Worm (Caenorhabditis elegans) whole organism, L2 larva: Measurements from ENCODE around the gene puf-8.
A peak's percentile ranks its signal among the peaks of the same experiment; 100 is the strongest.

Experiments
- F13H6.1 ChIP-seq: sonication (generic microtip); optimal IDR thresholded peaks from 2 replicates; lab custom pipeline; 2016; ENCODE audit warnings: missing genetic modification characterization, missing compliant biosample characterization
- R02D3.7 ChIP-seq: fragments of 150-350 bp; optimal IDR thresholded peaks from 2 replicates; lab custom pipeline; 2014; ENCODE audit warnings: missing biosample characterization, missing genetic modification characterization
- Y55F3AM.14 ChIP-seq: fragments of 200-800 bp; sonication (Bioruptor generic); optimal IDR thresholded peaks from 2 replicates; lab custom pipeline; 2018; ENCODE audit warnings: mild to moderate bottlenecking, missing genetic modification characterization, missing compliant biosample characterization
- alr-1 ChIP-seq: fragments of 150-350 bp; optimal IDR thresholded peaks from 2 replicates; lab custom pipeline; 2014; ENCODE audit warnings: missing biosample characterization, missing genetic modification characterization
- blmp-1 ChIP-seq: sonication (generic microtip); optimal IDR thresholded peaks from 2 replicates; lab custom pipeline; 2017; ENCODE audit warnings: missing genetic modification characterization, mild to moderate bottlenecking, missing compliant biosample characterization, antibody characterized with exemption, moderate library complexity; ENCODE audit not compliant: insufficient read depth
- ceh-16 ChIP-seq: fragments of 150-350 bp; optimal IDR thresholded peaks from 2 replicates; lab custom pipeline; 2014; ENCODE audit warnings: missing biosample characterization, missing genetic modification characterization
- crh-2 ChIP-seq: sonication (generic microtip); optimal IDR thresholded peaks from 2 replicates; lab custom pipeline; 2017; ENCODE audit warnings: missing biosample characterization, missing genetic modification characterization
- dmd-4 ChIP-seq: sonication (generic microtip); optimal IDR thresholded peaks from 2 replicates; lab custom pipeline; 2017; ENCODE audit warnings: missing biosample characterization, missing genetic modification characterization
- egl-27 ChIP-seq: sonication (generic microtip); optimal IDR thresholded peaks from 3 replicates; lab custom pipeline; 2017; ENCODE audit warnings: missing biosample characterization, missing genetic modification reagents, missing genetic modification characterization
- elt-1 ChIP-seq: fragments of 150-350 bp; optimal IDR thresholded peaks from 2 replicates; lab custom pipeline; 2014; ENCODE audit warnings: missing biosample characterization, missing genetic modification characterization
- elt-3 ChIP-seq: sonication (generic microtip); optimal IDR thresholded peaks from 2 replicates; lab custom pipeline; 2017; ENCODE audit warnings: missing biosample characterization, missing genetic modification characterization
- fos-1 ChIP-seq: fragments of 150-350 bp; optimal IDR thresholded peaks from 2 replicates; lab custom pipeline; 2014; ENCODE audit warnings: missing biosample characterization, missing genetic modification characterization
- lin-13 ChIP-seq: fragments of 150-350 bp; optimal IDR thresholded peaks from 2 replicates; lab custom pipeline; 2014; ENCODE audit warnings: missing biosample characterization, missing genetic modification reagents, missing genetic modification characterization
- lin-39 ChIP-seq: fragments of 150-350 bp; optimal IDR thresholded peaks from 2 replicates; lab custom pipeline; 2014; ENCODE audit warnings: missing biosample characterization, missing genetic modification reagents, missing genetic modification characterization
- lsy-2 ChIP-seq, 2 experiments: fragments of 150-350 bp in 1 of 2; sonication (generic microtip) in 1 of 2; optimal IDR thresholded peaks; 2 replicates each; lab custom pipeline; 2014 to 2017; ENCODE audit warnings: missing biosample characterization in 2 of 2, missing genetic modification characterization in 2 of 2
- mab-5 ChIP-seq: fragments of 150-350 bp; optimal IDR thresholded peaks from 2 replicates; lab custom pipeline; 2014; ENCODE audit warnings: missing biosample characterization, missing genetic modification characterization
- mbf-1 ChIP-seq: sonication (generic microtip); optimal IDR thresholded peaks from 2 replicates; lab custom pipeline; 2017; ENCODE audit warnings: missing biosample characterization, missing genetic modification characterization
- mdl-1 ChIP-seq, 2 experiments: fragments of 150-350 bp in 1 of 2; sonication (generic microtip) in 1 of 2; optimal IDR thresholded peaks; 2 replicates each; lab custom pipeline; 2017; ENCODE audit warnings: missing biosample characterization in 2 of 2, missing genetic modification characterization in 2 of 2
- nhr-129 ChIP-seq: fragments of 150-350 bp; optimal IDR thresholded peaks from 2 replicates; lab custom pipeline; 2014; ENCODE audit warnings: missing biosample characterization, missing genetic modification characterization
- nhr-21 ChIP-seq: fragments of 150-350 bp; optimal IDR thresholded peaks from 2 replicates; lab custom pipeline; 2014; ENCODE audit warnings: missing biosample characterization, missing genetic modification characterization
- nhr-6 ChIP-seq: fragments of 150-350 bp; optimal IDR thresholded peaks from 2 replicates; lab custom pipeline; 2014; ENCODE audit warnings: missing biosample characterization, missing genetic modification characterization
- nhr-77 ChIP-seq: fragments of 150-350 bp; optimal IDR thresholded peaks from 2 replicates; lab custom pipeline; 2014; ENCODE audit warnings: missing biosample characterization, missing genetic modification characterization
- peb-1 ChIP-seq: fragments of 150-350 bp; optimal IDR thresholded peaks from 2 replicates; lab custom pipeline; 2014; ENCODE audit warnings: missing biosample characterization, missing genetic modification characterization
- sem-4 ChIP-seq: fragments of 150-350 bp; optimal IDR thresholded peaks from 2 replicates; lab custom pipeline; 2014; ENCODE audit warnings: missing biosample characterization, missing genetic modification reagents, missing genetic modification characterization
- sma-3 ChIP-seq: sonication (generic microtip); optimal IDR thresholded peaks from 2 replicates; lab custom pipeline; 2016; ENCODE audit warnings: missing genetic modification reagents, missing genetic modification characterization, missing compliant biosample characterization
- sma-9 ChIP-seq, 2 experiments: fragments of 150-350 bp in 1 of 2; sonication (generic microtip) in 1 of 2; optimal IDR thresholded peaks; 2 replicates each; lab custom pipeline; 2014 to 2016; ENCODE audit warnings: missing genetic modification characterization in 2 of 2, mild to moderate bottlenecking in 1 of 2, missing biosample characterization in 1 of 2, missing compliant biosample characterization in 1 of 2, missing genetic modification reagents in 1 of 2, moderate library complexity in 1 of 2
- snpc-4 ChIP-seq: fragments of 150-350 bp; optimal IDR thresholded peaks from 2 replicates; lab custom pipeline; 2014; ENCODE audit warnings: missing biosample characterization, missing genetic modification characterization
- unc-39 ChIP-seq: fragments of 150-350 bp; optimal IDR thresholded peaks from 2 replicates; lab custom pipeline; 2014; ENCODE audit warnings: missing biosample characterization, missing genetic modification characterization
- unc-55 ChIP-seq: fragments of 150-350 bp; sonication (generic microtip); optimal IDR thresholded peaks from 3 replicates; lab custom pipeline; 2014; ENCODE audit warnings: missing biosample characterization, missing genetic modification reagents, missing genetic modification characterization
- unc-62 ChIP-seq: fragments of 150-350 bp; optimal IDR thresholded peaks from 2 replicates; lab custom pipeline; 2014; ENCODE audit warnings: missing biosample characterization, missing genetic modification reagents, missing genetic modification characterization
- zag-1 ChIP-seq: fragments of 150-350 bp; optimal IDR thresholded peaks from 2 replicates; lab custom pipeline; 2014; ENCODE audit warnings: missing biosample characterization, missing genetic modification characterization
- ztf-1 ChIP-seq: fragments of 200-800 bp; sonication (Bioruptor generic); conservative IDR thresholded peaks from 2 replicates; pipeline ENCODE4 v1.3.6; 2022; ENCODE audit warnings: missing genetic modification characterization, missing compliant biosample characterization
- ztf-11 ChIP-seq: sonication (generic microtip); optimal IDR thresholded peaks from 2 replicates; lab custom pipeline; 2017; ENCODE audit warnings: missing biosample characterization, missing genetic modification characterization

Gene puf-8

ce11 chrII:7287709-7288108 is 10.3 kb downstream of the puf-8 start:
- TF ChIP-seq nhr-21 (tag; lab: Kevin White, UChicago) (peak; percentile 88), unc-62 (GFP tag; lab: Kevin White, UChicago) (peak; percentile 41), nhr-129 (peak; percentile 3), lin-13 (GFP tag; lab: Kevin White, UChicago) (no peak), nhr-6 (tag; lab: Kevin White, UChicago) (no peak), blmp-1 (tag; lab: Kevin White, UChicago) (peak; percentile 69), crh-2 (tag; lab: Kevin White, UChicago) (peak; percentile 8), elt-1 (tag; lab: Kevin White, UChicago) (no peak), F13H6.1 (tag; lab: Kevin White, UChicago) (no peak), ztf-1 (GFP tag; lab: Robert Waterston, UW) (no peak), lin-39 (no peak), dmd-4 (tag; lab: Kevin White, UChicago) (no peak), unc-55 (GFP tag; lab: Kevin White, UChicago) (no peak), sma-3 (GFP tag; lab: Kevin White, UChicago) (peak; percentile 70), mdl-1 (tag; optimal IDR thresholded peaks at IDR 0.05; lab: Kevin White, UChicago) (peak in 1 of 2 experiments; percentile 73), elt-3 (tag; lab: Kevin White, UChicago) (no peak), sma-9 (GFP tag; optimal IDR thresholded peaks at IDR 0.05; lab: Kevin White, UChicago) (peak; percentile 29), sma-9 (tag; optimal IDR thresholded peaks at IDR 0.05; lab: Kevin White, UChicago) (no peak), mab-5 (tag; lab: Kevin White, UChicago) (peak; percentile 69), zag-1 (tag; lab: Kevin White, UChicago) (no peak), mbf-1 (tag; lab: Kevin White, UChicago) (no peak), alr-1 (tag; lab: Kevin White, UChicago) (no peak), lsy-2 (tag; optimal IDR thresholded peaks at IDR 0.05; lab: Kevin White, UChicago) (no peak), egl-27 (peak; percentile 22), nhr-77 (tag; lab: Kevin White, UChicago) (no peak), snpc-4 (tag; lab: Kevin White, UChicago) (no peak), Y55F3AM.14 (GFP tag; lab: Kevin White, UChicago) (no peak), fos-1 (tag; lab: Kevin White, UChicago) (peak; percentile 64), ceh-16 (tag; lab: Kevin White, UChicago) (no peak)

ce11 chrII:7287140-7287539 is 10.9 kb downstream of the puf-8 start:
- TF ChIP-seq sma-9 (GFP tag; optimal IDR thresholded peaks at IDR 0.05; lab: Kevin White, UChicago) (peak; percentile 3), sma-9 (tag; optimal IDR thresholded peaks at IDR 0.05; lab: Kevin White, UChicago) (no peak), sem-4 (tag; lab: Kevin White, UChicago) (no peak), fos-1 (tag; lab: Kevin White, UChicago) (peak; percentile 61), blmp-1 (tag; lab: Kevin White, UChicago) (no peak), peb-1 (tag; lab: Kevin White, UChicago) (no peak), crh-2 (tag; lab: Kevin White, UChicago) (peak; percentile 14), nhr-77 (tag; lab: Kevin White, UChicago) (no peak)

ce11 chrII:7283063-7283462 is 15.0 kb downstream of the puf-8 start:
- TF ChIP-seq R02D3.7 (tag; lab: Kevin White, UChicago) = no peak
- peak; percentile 4 for TF ChIP-seq sma-9 (GFP tag; optimal IDR thresholded peaks at IDR 0.05; lab: Kevin White, UChicago)
- no peak for TF ChIP-seq sma-9 (tag; optimal IDR thresholded peaks at IDR 0.05; lab: Kevin White, UChicago)

- no peak for TF ChIP-seq ztf-11 (tag; lab: Kevin White, UChicago)
- no peak for TF ChIP-seq R02D3.7 (tag; lab: Kevin White, UChicago)
- no peak for TF ChIP-seq F13H6.1 (tag; lab: Kevin White, UChicago)
- peak; percentile 23 for TF ChIP-seq sma-9 (GFP tag; optimal IDR thresholded peaks at IDR 0.05; lab: Kevin White, UChicago)
- TF ChIP-seq sma-9 (tag; optimal IDR thresholded peaks at IDR 0.05; lab: Kevin White, UChicago) = no peak
- TF ChIP-seq nhr-129 = peak; percentile 15
- peak; percentile 18 for TF ChIP-seq blmp-1 (tag; lab: Kevin White, UChicago)
- no peak for TF ChIP-seq unc-39 (tag; lab: Kevin White, UChicago)
- TF ChIP-seq mdl-1 (tag; optimal IDR thresholded peaks at IDR 0.05; lab: Kevin White, UChicago) = peak in 1 of 2 experiments; percentile 7
- peak; percentile 86 for TF ChIP-seq fos-1 (tag; lab: Kevin White, UChicago)
Measured at ce11 chrII:7280584-7280983, 17.5 kb downstream of the puf-8 start.
